Worm (Caenorhabditis elegans) whole organism, L4/young adult: ENCODE results near the gene F20B6.6.

Source experiments
- W03F9.2 ChIP-seq: fragments of 150-350 bp; optimal IDR thresholded peaks from 2 replicates; lab custom pipeline; 2014; ENCODE audit warnings: missing biosample characterization, missing genetic modification characterization
- dao-5 ChIP-seq: sonication (generic microtip); optimal IDR thresholded peaks from 2 replicates; lab custom pipeline; 2016; ENCODE audit warnings: missing genotype, missing genetic modification characterization, moderate library complexity, missing compliant biosample characterization
- him-1 ChIP-seq: sonication (generic microtip); optimal IDR thresholded peaks from 2 replicates; lab custom pipeline; 2016; ENCODE audit warnings: missing genotype, missing genetic modification reagents, missing genetic modification characterization, missing compliant biosample characterization

Gene F20B6.6

ce11 chrX:4159929-4160328 is 42.1 kb downstream of the F20B6.6 start:
- no peak for TF ChIP-seq W03F9.2 (tag; lab: Kevin White, UChicago)
- no peak for TF ChIP-seq dao-5 (tag; lab: Kevin White, UChicago)
- TF ChIP-seq him-1 = no peak

ce11 chrX:4159185-4159871 is 42.7 kb downstream of the F20B6.6 start:
- TF ChIP-seq dao-5 (tag; lab: Kevin White, UChicago) = no peak
- no peak for TF ChIP-seq W03F9.2 (tag; lab: Kevin White, UChicago)
- TF ChIP-seq him-1 = no peak

- TF ChIP-seq him-1 = no peak
Observed at ce11 chrX:4157896-4158295, 44.1 kb downstream of the F20B6.6 start.

- TF ChIP-seq dao-5 (tag; lab: Kevin White, UChicago) (no peak), him-1 (no peak)
Observed at ce11 chrX:4154784-4155183, 47.2 kb downstream of the F20B6.6 start.

- no peak for TF ChIP-seq him-1
- no peak for TF ChIP-seq W03F9.2 (tag; lab: Kevin White, UChicago)
Observed at ce11 chrX:4153343-4153742, 48.7 kb downstream of the F20B6.6 start, which contains the start of gene nck-1. Gene nck-1, minus strand, starts transcription at chrX:4153443.
